Worm (Caenorhabditis elegans) whole organism, late embryonic: ENCODE results near the gene cyp-23A1.

Experiments
- C38D4.7 ChIP-seq: fragments of 200-800 bp; sonication (Bioruptor generic); optimal IDR thresholded peaks from 2 replicates; lab custom pipeline; 2018; ENCODE audit warnings: mild to moderate bottlenecking, missing genetic modification characterization, moderate library complexity, missing compliant biosample characterization
- F13H6.1 ChIP-seq: sonication (generic microtip); optimal IDR thresholded peaks from 2 replicates; lab custom pipeline; 2016; ENCODE audit warnings: missing genetic modification characterization, missing compliant biosample characterization
- K02D7.2 ChIP-seq: sonication (generic microtip); optimal IDR thresholded peaks from 2 replicates; lab custom pipeline; 2017; ENCODE audit warnings: mild to moderate bottlenecking, missing genetic modification characterization, missing compliant biosample characterization
- T23F11.4 ChIP-seq: fragments of 200-800 bp; sonication (Bioruptor generic); optimal IDR thresholded peaks from 2 replicates; lab custom pipeline; 2018; ENCODE audit warnings: mild to moderate bottlenecking, missing genetic modification characterization, missing compliant biosample characterization
- ceh-19 ChIP-seq: fragments of 200-800 bp; sonication (Bioruptor generic); optimal IDR thresholded peaks from 2 replicates; lab custom pipeline; 2018; ENCODE audit warnings: mild to moderate bottlenecking, missing genetic modification characterization, missing compliant biosample characterization
- ceh-30 ChIP-seq: fragments of 150-350 bp; optimal IDR thresholded peaks from 2 replicates; lab custom pipeline; 2014; ENCODE audit warnings: missing biosample characterization, missing genetic modification characterization
- ceh-31 ChIP-seq: sonication (generic microtip); optimal IDR thresholded peaks from 2 replicates; lab custom pipeline; 2016; ENCODE audit warnings: missing genetic modification characterization, missing compliant biosample characterization
- ceh-45 ChIP-seq: fragments of 200-800 bp; sonication (Bioruptor generic); IDR thresholded peaks from 2 replicates; pipeline ENCODE4 v1.3.6; 2022; ENCODE audit warnings: missing genetic modification reagents, missing genetic modification characterization, missing compliant biosample characterization
- ceh-48 ChIP-seq: sonication (generic microtip); optimal IDR thresholded peaks from 2 replicates; lab custom pipeline; 2016; ENCODE audit warnings: missing genetic modification characterization, inconsistent platforms, missing compliant biosample characterization
- ceh-6 ChIP-seq: fragments of 200-800 bp; sonication (Bioruptor generic); optimal IDR thresholded peaks from 2 replicates; lab custom pipeline; 2018; ENCODE audit warnings: mild to moderate bottlenecking, missing genetic modification characterization, missing compliant biosample characterization
- dmd-4 ChIP-seq: sonication (generic microtip); optimal IDR thresholded peaks from 2 replicates; lab custom pipeline; 2016; ENCODE audit warnings: borderline replicate concordance, missing genetic modification characterization, missing compliant biosample characterization
- dve-1 ChIP-seq: sonication (generic microtip); optimal IDR thresholded peaks from 2 replicates; lab custom pipeline; 2017; ENCODE audit warnings: antibody characterized with exemption, mild to moderate bottlenecking, missing genetic modification characterization, missing compliant biosample characterization
- elt-2 ChIP-seq: sonication (generic microtip); optimal IDR thresholded peaks from 2 replicates; lab custom pipeline; 2016; ENCODE audit warnings: missing genetic modification reagents, missing genetic modification characterization, missing compliant biosample characterization
- elt-4 ChIP-seq: sonication (generic microtip); optimal IDR thresholded peaks from 2 replicates; lab custom pipeline; 2016; ENCODE audit warnings: missing genetic modification characterization, missing compliant biosample characterization
- fax-1 ChIP-seq: sonication (generic microtip); optimal IDR thresholded peaks from 2 replicates; lab custom pipeline; 2016; ENCODE audit warnings: missing genotype, missing genetic modification characterization, missing compliant biosample characterization
- fkh-6 ChIP-seq: sonication (generic microtip); optimal IDR thresholded peaks from 2 replicates; lab custom pipeline; 2016; ENCODE audit warnings: missing genetic modification characterization, missing compliant biosample characterization
- gmeb-2 ChIP-seq: sonication (generic microtip); optimal IDR thresholded peaks from 2 replicates; lab custom pipeline; 2016; ENCODE audit warnings: missing genetic modification characterization, inconsistent platforms, missing compliant biosample characterization
- hlh-13 ChIP-seq: fragments of 200-800 bp; sonication (Bioruptor generic); optimal IDR thresholded peaks from 2 replicates; lab custom pipeline; 2018; ENCODE audit warnings: mild to moderate bottlenecking, missing genetic modification characterization, missing compliant biosample characterization
- hlh-30 ChIP-seq: sonication (generic microtip); optimal IDR thresholded peaks from 2 replicates; lab custom pipeline; 2017; ENCODE audit warnings: antibody characterized with exemption, missing genetic modification characterization, missing compliant biosample characterization; ENCODE audit not compliant: insufficient read depth
- hlh-6 ChIP-seq: sonication (generic microtip); optimal IDR thresholded peaks from 2 replicates; lab custom pipeline; 2016; ENCODE audit warnings: missing genotype, missing genetic modification characterization, missing compliant biosample characterization
- hlh-8 ChIP-seq: sonication (generic microtip); optimal IDR thresholded peaks from 2 replicates; lab custom pipeline; 2016; ENCODE audit warnings: missing genotype, missing genetic modification characterization, missing compliant biosample characterization
- lim-6 ChIP-seq: sonication (generic microtip); optimal IDR thresholded peaks from 2 replicates; lab custom pipeline; 2016; ENCODE audit warnings: missing genetic modification characterization, missing compliant biosample characterization
- lin-11 ChIP-seq: fragments of 200-800 bp; sonication (Bioruptor generic); optimal IDR thresholded peaks from 2 replicates; lab custom pipeline; 2018; ENCODE audit warnings: mild to moderate bottlenecking, missing genetic modification characterization, missing compliant biosample characterization
- nhr-232 ChIP-seq: sonication (generic microtip); optimal IDR thresholded peaks from 2 replicates; lab custom pipeline; 2016; ENCODE audit warnings: missing genetic modification characterization, missing compliant biosample characterization
- npax-4 ChIP-seq: sonication (generic microtip); optimal IDR thresholded peaks from 2 replicates; lab custom pipeline; 2016; ENCODE audit warnings: missing genetic modification characterization, missing compliant biosample characterization
- pag-3 ChIP-seq: sonication (generic microtip); optimal IDR thresholded peaks from 2 replicates; lab custom pipeline; 2016; ENCODE audit warnings: missing compliant biosample characterization, missing genetic modification characterization, borderline replicate concordance
- pax-1 ChIP-seq: fragments of 150-350 bp; optimal IDR thresholded peaks from 2 replicates; lab custom pipeline; 2014; ENCODE audit warnings: missing biosample characterization, missing genetic modification characterization
- pha-4 ChIP-seq: fragments of 150-350 bp; optimal IDR thresholded peaks from 2 replicates; lab custom pipeline; 2018; ENCODE audit warnings: missing biosample characterization, missing genetic modification reagents, missing genetic modification characterization
- pqm-1 ChIP-seq: sonication (generic microtip); optimal IDR thresholded peaks from 2 replicates; lab custom pipeline; 2016; ENCODE audit warnings: missing genetic modification characterization, missing compliant biosample characterization
- pros-1 ChIP-seq: fragments of 150-350 bp; optimal IDR thresholded peaks from 2 replicates; lab custom pipeline; 2014; ENCODE audit warnings: missing biosample characterization, missing genetic modification reagents, missing genetic modification characterization
- ref-2 ChIP-seq: sonication (generic microtip); optimal IDR thresholded peaks from 2 replicates; lab custom pipeline; 2016; ENCODE audit warnings: missing genetic modification characterization, missing compliant biosample characterization
- rnt-1 ChIP-seq: sonication (generic microtip); optimal IDR thresholded peaks from 2 replicates; lab custom pipeline; 2016; ENCODE audit warnings: missing genetic modification characterization, missing compliant biosample characterization
- sdc-2 ChIP-seq: sonication (generic microtip); optimal IDR thresholded peaks from 2 replicates; lab custom pipeline; 2016; ENCODE audit warnings: missing genotype, missing genetic modification characterization, missing compliant biosample characterization
- syd-9 ChIP-seq: sonication (generic microtip); optimal IDR thresholded peaks from 2 replicates; lab custom pipeline; 2016; ENCODE audit warnings: mild to moderate bottlenecking, missing genetic modification characterization, moderate library complexity, missing compliant biosample characterization
- tbx-2 ChIP-seq: sonication (generic microtip); optimal IDR thresholded peaks from 2 replicates; lab custom pipeline; 2016; ENCODE audit warnings: missing genetic modification characterization, missing compliant biosample characterization
- ttx-3 ChIP-seq: sonication (generic microtip); optimal IDR thresholded peaks from 2 replicates; lab custom pipeline; 2016; ENCODE audit warnings: missing genetic modification reagents, missing genetic modification characterization, missing compliant biosample characterization
- unc-55 ChIP-seq: sonication (generic microtip); optimal IDR thresholded peaks from 2 replicates; lab custom pipeline; 2017; ENCODE audit warnings: missing biosample characterization, missing genetic modification reagents, missing genetic modification characterization

Gene cyp-23A1

DNA sequence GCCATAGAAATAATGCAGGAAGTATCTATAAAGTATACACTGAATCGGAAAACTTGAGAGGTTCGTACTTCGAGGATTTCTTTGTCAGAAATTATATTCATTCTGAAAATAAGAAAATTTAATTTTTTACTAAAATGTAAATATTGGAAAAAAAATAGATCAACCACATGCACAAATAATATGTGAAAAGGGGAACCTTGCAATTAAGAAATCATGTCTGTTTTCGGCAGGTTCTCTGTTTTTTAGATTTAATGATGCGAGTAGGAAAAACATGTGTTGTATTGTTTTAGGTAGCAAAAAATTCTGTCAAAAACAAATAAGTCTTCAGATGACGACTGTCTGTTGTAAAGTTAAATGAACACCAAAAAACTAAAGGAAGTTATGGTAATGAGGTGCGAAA lies 25.1 kb downstream of the cyp-23A1 start, which contains the start of gene sra-33:
sra-33 (minus strand) TSS at position 101 of the 400 bp plus-strand sequence.
- TF ChIP-seq fkh-6 (tag; lab: Kevin White, UChicago) (no peak), unc-55 (GFP tag; lab: Kevin White, UChicago) (no peak), dmd-4 (tag; lab: Kevin White, UChicago) (no peak), hlh-6 (no peak), nhr-232 (tag; lab: Kevin White, UChicago) (no peak), pax-1 (tag; lab: Kevin White, UChicago) (no peak), ref-2 (no peak), lim-6 (tag; lab: Kevin White, UChicago) (no peak), sdc-2 (no peak), elt-4 (tag; lab: Kevin White, UChicago) (no peak), hlh-8 (no peak), rnt-1 (no peak)

DNA sequence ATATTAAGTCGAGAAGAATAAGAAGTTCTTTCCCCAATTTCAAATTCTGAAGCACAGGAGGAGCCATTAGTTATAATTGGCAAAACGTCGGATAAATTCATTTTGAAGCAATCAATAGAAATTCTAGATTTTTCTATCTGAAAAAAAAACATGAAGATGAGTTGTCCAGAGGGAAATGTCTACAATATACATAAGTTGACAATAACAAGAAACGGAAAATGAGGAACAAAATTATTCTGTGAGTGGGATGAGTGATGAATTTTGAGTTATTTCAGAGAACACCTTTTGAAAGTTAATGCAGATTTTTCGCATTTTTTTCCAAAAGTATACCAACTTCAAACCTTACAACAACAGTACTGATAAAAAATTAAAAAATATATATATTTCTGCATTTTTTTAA lies 28.6 kb downstream of the cyp-23A1 start, which contains the start of gene sra-36:
sra-36 (minus strand) TSS at position 101 of the 400 bp plus-strand sequence.
- TF ChIP-seq ceh-45 (GFP tag; lab: Robert Waterston, UW) = no peak
- TF ChIP-seq elt-2 (tag; lab: Kevin White, UChicago) = no peak
- TF ChIP-seq unc-55 (GFP tag; lab: Kevin White, UChicago) = no peak
- TF ChIP-seq npax-4 = no peak
- TF ChIP-seq nhr-232 (tag; lab: Kevin White, UChicago) = no peak
- TF ChIP-seq syd-9 (tag; lab: Kevin White, UChicago) = no peak
- no peak for TF ChIP-seq fax-1
- no peak for TF ChIP-seq hlh-30 (tag; lab: Kevin White, UChicago)
- no peak for TF ChIP-seq ceh-31 (tag; lab: Kevin White, UChicago)
- no peak for TF ChIP-seq ceh-19 (GFP tag; lab: Kevin White, UChicago)
- TF ChIP-seq pag-3 (tag; lab: Kevin White, UChicago) = no peak

- TF ChIP-seq lin-11 (tag; lab: Kevin White, UChicago) (no peak), C38D4.7 (GFP tag; lab: Kevin White, UChicago) (no peak), pros-1 (tag; lab: Kevin White, UChicago) (no peak), tbx-2 (tag; lab: Kevin White, UChicago) (no peak), syd-9 (tag; lab: Kevin White, UChicago) (no peak), K02D7.2 (tag; lab: Kevin White, UChicago) (no peak)
These were observed 31.6 kb downstream of the cyp-23A1 start, which contains the start of gene sra-34 for ce11 chrII:4543568-4543967. sra-34 (minus strand) TSS chrII:4543668.

ce11 chrII:4548408-4548807 lies 36.4 kb downstream of the cyp-23A1 start:
- TF ChIP-seq ceh-6 = no peak
- no peak for TF ChIP-seq hlh-13 (GFP tag; lab: Kevin White, UChicago)
- TF ChIP-seq fkh-6 (tag; lab: Kevin White, UChicago) = no peak
- no peak for TF ChIP-seq pha-4
- no peak for TF ChIP-seq ceh-30 (tag; lab: Kevin White, UChicago)

DNA sequence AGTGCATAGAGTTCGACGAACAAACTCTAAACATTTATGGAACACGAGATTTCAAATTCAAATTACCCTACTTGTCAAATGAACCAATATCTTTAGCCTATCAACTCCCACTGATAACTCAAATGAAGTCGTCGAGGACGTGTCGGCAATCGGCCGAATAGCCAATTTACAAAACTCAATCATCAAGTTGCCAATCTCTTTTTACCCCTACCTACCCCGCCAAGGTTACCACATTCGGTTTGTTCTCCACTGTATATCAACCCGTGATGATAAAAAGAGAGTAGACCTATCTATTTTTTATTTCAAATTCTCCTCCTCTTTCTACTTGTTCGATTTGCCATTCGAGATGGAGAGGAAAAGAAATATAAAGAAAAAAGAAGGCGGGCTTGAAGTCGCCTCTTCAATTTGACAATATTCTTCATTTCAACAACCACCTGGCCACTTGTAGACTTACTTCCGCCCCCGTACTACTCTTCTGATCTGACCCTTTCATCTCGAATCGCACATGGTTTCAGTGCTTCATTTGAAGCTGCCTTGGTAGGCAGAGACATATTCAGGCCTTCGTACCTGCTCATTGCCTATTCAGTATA lies 38.1 kb downstream of the cyp-23A1 start:
- TF ChIP-seq ceh-48 (tag; lab: Kevin White, UChicago) = no peak
- no peak for TF ChIP-seq ceh-19 (GFP tag; lab: Kevin White, UChicago)
- TF ChIP-seq ceh-31 (tag; lab: Kevin White, UChicago) = no peak
- TF ChIP-seq hlh-6 = no peak
- no peak for TF ChIP-seq gmeb-2 (tag; lab: Kevin White, UChicago)
- no peak for TF ChIP-seq pag-3 (tag; lab: Kevin White, UChicago)
- TF ChIP-seq ceh-30 (tag; lab: Kevin White, UChicago) = no peak
- no peak for TF ChIP-seq pros-1 (tag; lab: Kevin White, UChicago)
- TF ChIP-seq dve-1 (tag; lab: Kevin White, UChicago) = no peak
- TF ChIP-seq F13H6.1 (tag; lab: Kevin White, UChicago) = no peak
- no peak for TF ChIP-seq ttx-3 (tag; lab: Kevin White, UChicago)
- TF ChIP-seq T23F11.4 (GFP tag; lab: Kevin White, UChicago) = no peak
- no peak for TF ChIP-seq pqm-1 (tag; lab: Kevin White, UChicago)
- TF ChIP-seq, all 69 proteins: peak for 0
